Fruit fly (Drosophila melanogaster) whole organism, embryonic: ENCODE measurements at regions not wholly inside any gene's neighbourhood (a gene's known extent, or its start where the extent isn't known, plus 50 kb on each side); places are given as distances from the start of the nearest gene placed in this dataset.
"Not testable (repeated sequence)": the region's sequence is repeated elsewhere in the genome, so short reads cannot be mapped to it uniquely, and the experiment has no call there.

Experiments
- CG1024 ChIP-seq: fragments of 200-800 bp; sonication (Bioruptor generic); IDR thresholded peaks from 2 replicates; pipeline ENCODE4 v1.3.6; 2022; ENCODE audit warnings: missing biosample characterization, missing genetic modification characterization
- CG11247 ChIP-seq: fragments of 200-800 bp; sonication (Bioruptor generic); IDR thresholded peaks from 2 replicates; pipeline ENCODE4 v1.3.6; 2022; ENCODE audit warnings: missing biosample characterization, missing genetic modification characterization
- CG11456 ChIP-seq: fragments of 200-800 bp; sonication (Bioruptor generic); IDR thresholded peaks from 3 replicates; pipeline ENCODE4 v1.3.6; 2022; ENCODE audit warnings: missing biosample characterization, missing genetic modification characterization
- CG11560 ChIP-seq: fragments of 200-800 bp; sonication (Bioruptor generic); IDR thresholded peaks from 3 replicates; pipeline ENCODE4 v1.3.6; 2022; ENCODE audit warnings: missing biosample characterization, missing genetic modification characterization
- CG16813 ChIP-seq: fragments of 200-800 bp; sonication (Bioruptor generic); IDR thresholded peaks from 3 replicates; pipeline ENCODE4 v1.3.6; 2022; ENCODE audit warnings: missing biosample characterization, missing genetic modification characterization; ENCODE audit not compliant: partially characterized antibody
- CG17612 ChIP-seq: fragments of 200-800 bp; sonication (Bioruptor generic); IDR thresholded peaks from 2 replicates; pipeline ENCODE4 v1.3.6; 2022; ENCODE audit warnings: missing biosample characterization, missing genetic modification characterization
- CG2889 ChIP-seq: fragments of 200-800 bp; sonication (Bioruptor generic); IDR thresholded peaks from 3 replicates; pipeline ENCODE4 v1.3.6; 2022; ENCODE audit warnings: missing biosample characterization, missing genetic modification characterization
- CG32772 ChIP-seq: fragments of 200-800 bp; sonication (Bioruptor generic); IDR thresholded peaks from 2 replicates; pipeline ENCODE4 v1.3.6; 2022; ENCODE audit warnings: missing biosample characterization, missing genetic modification characterization
- CG34422 ChIP-seq: fragments of 200-800 bp; sonication (Bioruptor generic); IDR thresholded peaks from 3 replicates; pipeline ENCODE4 v1.3.6; 2022; ENCODE audit warnings: missing biosample characterization, missing genetic modification characterization
- CG3726 ChIP-seq: fragments of 200-800 bp; sonication (Bioruptor generic); IDR thresholded peaks from 3 replicates; pipeline ENCODE4, ENCODE4 v1.3.6; 2022; ENCODE audit warnings: missing biosample characterization, missing genetic modification characterization
- CG4404 ChIP-seq: fragments of 200-800 bp; sonication (Bioruptor generic); IDR thresholded peaks from 2 replicates; pipeline ENCODE4 v1.3.6; 2022; ENCODE audit warnings: missing biosample characterization, missing genetic modification characterization
- CG4730 ChIP-seq: fragments of 200-800 bp; sonication (Bioruptor generic); IDR thresholded peaks from 2 replicates; pipeline ENCODE4 v1.3.6; 2022; ENCODE audit warnings: missing biosample characterization, missing genetic modification characterization
- CG6175 ChIP-seq: fragments of 200-800 bp; sonication (Bioruptor generic); IDR thresholded peaks from 3 replicates; pipeline ENCODE4 v1.3.6; 2022; ENCODE audit warnings: missing biosample characterization, missing genetic modification characterization
- CG6791 ChIP-seq: fragments of 200-800 bp; sonication (Bioruptor generic); IDR thresholded peaks from 3 replicates; pipeline ENCODE4 v1.3.6; 2022; ENCODE audit warnings: missing biosample characterization, missing genetic modification characterization; ENCODE audit not compliant: partially characterized antibody
- CG7357 ChIP-seq: fragments of 200-800 bp; sonication (Bioruptor generic); IDR thresholded peaks from 3 replicates; pipeline ENCODE4 v1.3.6; 2022; ENCODE audit warnings: missing biosample characterization, missing genetic modification characterization
- CG8765 ChIP-seq: fragments of 200-800 bp; sonication (Bioruptor generic); IDR thresholded peaks from 2 replicates; pipeline ENCODE4 v1.3.6; 2022; ENCODE audit warnings: missing biosample characterization, missing genetic modification characterization
- CG9215 ChIP-seq: fragments of 200-800 bp; sonication (Bioruptor generic); IDR thresholded peaks from 2 replicates; pipeline ENCODE4 v1.3.6; 2022; ENCODE audit warnings: missing biosample characterization, missing genetic modification characterization
- CG9932 ChIP-seq: fragments of 200-800 bp; sonication (Bioruptor generic); IDR thresholded peaks from 2 replicates; pipeline ENCODE4 v1.3.6; 2022; ENCODE audit warnings: missing biosample characterization, missing genetic modification characterization
- Doc2 ChIP-seq: fragments of 200-800 bp; sonication (Bioruptor generic); IDR thresholded peaks from 2 replicates; pipeline ENCODE4 v1.3.6; 2022; ENCODE audit warnings: missing biosample characterization, missing genetic modification characterization
- Dref ChIP-seq: fragments of 200-800 bp; sonication (Bioruptor generic); IDR thresholded peaks from 2 replicates; pipeline ENCODE4 v1.3.6; 2022; ENCODE audit warnings: missing biosample characterization, missing genetic modification characterization
- Gsc ChIP-seq: fragments of 200-800 bp; sonication (Bioruptor generic); IDR thresholded peaks from 2 replicates; pipeline ENCODE4 v1.3.6; 2022; ENCODE audit warnings: missing biosample characterization, missing genetic modification characterization
- H15 ChIP-seq: fragments of 200-800 bp; sonication (Bioruptor generic); IDR thresholded peaks from 3 replicates; pipeline ENCODE4 v1.3.6; 2022; ENCODE audit warnings: missing biosample characterization, missing genetic modification characterization
- HLH3B ChIP-seq: fragments of 200-800 bp; sonication (Bioruptor generic); IDR thresholded peaks from 2 replicates; pipeline ENCODE4 v1.3.6; 2022; ENCODE audit warnings: missing biosample characterization, missing genetic modification characterization
- Lim3 ChIP-seq: fragments of 200-800 bp; sonication (Bioruptor generic); IDR thresholded peaks from 2 replicates; pipeline ENCODE4 v1.3.6; 2022; ENCODE audit warnings: missing biosample characterization, missing genetic modification characterization
- Mrtf ChIP-seq: fragments of 200-800 bp; sonication (Bioruptor generic); IDR thresholded peaks from 3 replicates; pipeline ENCODE4 v1.3.6; 2022; ENCODE audit warnings: missing biosample characterization, missing genetic modification characterization
- Oaz ChIP-seq: fragments of 200-800 bp; sonication (Bioruptor generic); IDR thresholded peaks from 2 replicates; pipeline ENCODE4 v1.3.6; 2022; ENCODE audit warnings: missing biosample characterization, missing genetic modification characterization
- Optix ChIP-seq: fragments of 200-800 bp; sonication (Bioruptor generic); IDR thresholded peaks from 3 replicates; pipeline ENCODE4 v1.3.6; 2022; ENCODE audit warnings: missing biosample characterization, missing genetic modification characterization
- Ptx1 ChIP-seq: fragments of 200-800 bp; sonication (Bioruptor generic); IDR thresholded peaks from 2 replicates; pipeline ENCODE4 v1.3.6; 2022; ENCODE audit warnings: missing biosample characterization, missing genetic modification characterization
- Rx ChIP-seq: fragments of 200-800 bp; sonication (Bioruptor generic); IDR thresholded peaks from 2 replicates; pipeline ENCODE4 v1.3.6; 2022; ENCODE audit warnings: missing biosample characterization, missing genetic modification characterization
- al ChIP-seq: fragments of 200-800 bp; sonication (Bioruptor generic); IDR thresholded peaks from 2 replicates; pipeline ENCODE4 v1.3.6; 2022; ENCODE audit warnings: missing biosample characterization, missing genetic modification characterization
- dan ChIP-seq: fragments of 200-800 bp; sonication (Bioruptor generic); IDR thresholded peaks from 2 replicates; pipeline ENCODE4 v1.3.6; 2022; ENCODE audit warnings: missing biosample characterization, missing genetic modification characterization
- gce ChIP-seq: fragments of 200-800 bp; sonication (Bioruptor generic); IDR thresholded peaks from 3 replicates; pipeline ENCODE4 v1.3.6; 2022; ENCODE audit warnings: missing biosample characterization, missing genetic modification characterization
- gt ChIP-seq: fragments of 200-800 bp; sonication (Bioruptor generic); IDR thresholded peaks from 2 replicates; pipeline ENCODE4 v1.3.6; 2022; ENCODE audit warnings: missing biosample characterization, missing genetic modification characterization
- ham ChIP-seq: fragments of 200-800 bp; sonication (Bioruptor generic); IDR thresholded peaks from 2 replicates; pipeline ENCODE4 v1.3.6; 2022; ENCODE audit warnings: missing biosample characterization, missing genetic modification characterization
- hb ChIP-seq: fragments of 200-800 bp; sonication (Bioruptor generic); IDR thresholded peaks from 3 replicates; pipeline ENCODE4 v1.3.6; 2022; ENCODE audit warnings: missing biosample characterization, missing genetic modification characterization; ENCODE audit not compliant: partially characterized antibody
- jigr1 ChIP-seq: fragments of 200-800 bp; sonication (Bioruptor generic); IDR thresholded peaks from 3 replicates; pipeline ENCODE4 v1.3.6; 2022; ENCODE audit warnings: missing biosample characterization, missing genetic modification characterization
- ken ChIP-seq: fragments of 200-800 bp; sonication (Bioruptor generic); IDR thresholded peaks from 3 replicates; pipeline ENCODE4 v1.3.6; 2022; ENCODE audit warnings: missing biosample characterization, missing genetic modification characterization
- prd ChIP-seq, 3 experiments: fragments of >200 bp in 2 of 3; fragments of 200-800 bp in 1 of 3; sonication (Bioruptor generic) in 1 of 3; optimal IDR thresholded peaks in 2 of 3; IDR thresholded peaks in 1 of 3; 2 replicates in 2 of 3; 3 replicates in 1 of 3; pipeline versions ENCODE4 v1.3.6 to Lab custom; 2017 to 2022; ENCODE audit warnings: missing biosample characterization in 1 of 3, missing genetic modification characterization in 1 of 3
- sisA ChIP-seq: fragments of 200-800 bp; sonication (Bioruptor generic); IDR thresholded peaks from 2 replicates; pipeline ENCODE4 v1.3.6; 2022; ENCODE audit warnings: missing biosample characterization, missing genetic modification characterization
- ssp ChIP-seq: fragments of 200-800 bp; sonication (Bioruptor generic); IDR thresholded peaks from 2 replicates; pipeline ENCODE4 v1.3.6; 2022; ENCODE audit warnings: missing biosample characterization, missing genetic modification characterization
- ttk ChIP-seq: fragments of 200-800 bp; sonication (Bioruptor generic); IDR thresholded peaks from 2 replicates; pipeline ENCODE4 v2.1.2; 2022; ENCODE audit warnings: missing biosample characterization, missing genetic modification characterization
- wor ChIP-seq: fragments of 200-800 bp; sonication (Bioruptor generic); IDR thresholded peaks from 2 replicates; pipeline ENCODE4 v1.3.6; 2022; ENCODE audit warnings: missing biosample characterization, missing genetic modification characterization

DNA sequence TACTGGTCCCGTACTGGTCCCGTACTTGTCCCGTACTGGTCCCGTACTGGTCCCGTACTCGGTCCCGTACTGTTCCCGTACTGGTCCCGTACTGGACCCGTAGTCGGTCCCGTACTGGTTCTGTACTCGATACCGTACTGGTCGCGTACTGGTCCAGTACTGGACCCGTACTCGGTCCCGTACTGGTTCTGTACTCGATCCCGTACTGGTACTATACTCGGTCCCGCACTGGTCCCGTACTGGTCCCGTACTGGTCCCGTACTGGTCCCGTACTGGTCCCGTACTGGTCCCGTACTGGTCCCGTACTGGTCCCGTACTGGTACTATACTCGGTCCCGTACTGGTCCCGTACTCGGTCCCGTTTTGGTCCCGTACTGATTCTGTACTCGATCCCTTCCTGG is 426.7 kb upstream of the Myo81F start (continued):
- TF ChIP-seq gce (GFP tag; lab: Robert Waterston, UW) (0 out of 3 replicates have a peak, but pooled peaks have one; percentile 8), H15 (GFP tag; lab: Robert Waterston, UW) (0 out of 3 replicates have a peak, but pooled peaks have one; percentile 27), CG9932 (GFP tag; lab: Robert Waterston, UW) (peak; percentile 43; the same call in 1 of the 2 replicates), CG32772 (peak; percentile 41; the same call in 1 of the 2 replicates), al (peak; percentile 27; the same call in 1 of the 2 replicates), CG8765 (0 out of 2 replicates have a peak, but pooled peaks have one; percentile 9)

dm6 chr3R:173604-174003 is 393.3 kb upstream of the Myo81F start:
- peak; percentile 61 for TF ChIP-seq gt (GFP tag; lab: Robert Waterston, UW)
- TF ChIP-seq CG4404 (GFP tag; lab: Robert Waterston, UW), result peak; percentile 35; the same call in 1 of the 2 replicates
- peak; percentile 47 for TF ChIP-seq Gsc
- TF ChIP-seq CG6791 (GFP tag; lab: Robert Waterston, UW), result 0 out of 3 replicates have a peak, but pooled peaks have one; percentile 18
- TF ChIP-seq CG16813 (GFP tag; lab: Robert Waterston, UW), result 0 out of 3 replicates have a peak, but pooled peaks have one; percentile 39
- TF ChIP-seq ken (GFP tag; lab: Robert Waterston, UW), result peak; percentile 21; the same call in 1 of the 3 replicates
- TF ChIP-seq Mrtf (GFP tag; lab: Robert Waterston, UW), result 0 out of 3 replicates have a peak, but pooled peaks have one; percentile 40
- TF ChIP-seq hb (GFP tag; lab: Robert Waterston, UW), result peak; percentile 59; the same call in 2 of the 3 replicates
- peak; percentile 13; the same call in 1 of the 2 replicates for TF ChIP-seq HLH3B (GFP tag; lab: Robert Waterston, UW)
- peak; percentile 32; the same call in 1 of the 2 replicates for TF ChIP-seq Oaz (GFP tag; lab: Robert Waterston, UW)
- peak; percentile 52; the same call in 1 of the 2 replicates for TF ChIP-seq CG8765
- peak; percentile 53; the same call in 1 of the 3 replicates for TF ChIP-seq CG11456
- TF ChIP-seq CG11247 (GFP tag; lab: Robert Waterston, UW), result peak; percentile 31; the same call in 1 of the 2 replicates
- TF ChIP-seq prd (optimal IDR thresholded peaks at IDR 0.05; lab: Kevin White, UChicago), result not testable (repeated sequence)
- 0 out of 3 replicates have a peak, but pooled peaks have one; percentile 17 for TF ChIP-seq prd (GFP tag; IDR thresholded peaks at IDR 0.05; lab: Robert Waterston, UW)
- peak; percentile 43; the same call in 1 of the 2 replicates for TF ChIP-seq Doc2 (GFP tag; lab: Robert Waterston, UW)
- TF ChIP-seq al, result 0 out of 2 replicates have a peak, but pooled peaks have one; percentile 3
- peak; percentile 26; the same call in 1 of the 2 replicates for TF ChIP-seq ttk (GFP tag; lab: Robert Waterston, UW)
- peak; percentile 36; the same call in 1 of the 2 replicates for TF ChIP-seq Dref (GFP tag; lab: Robert Waterston, UW)
- peak; percentile 57; the same call in 2 of the 3 replicates for TF ChIP-seq CG3726 (GFP tag; lab: Robert Waterston, UW)
- 0 out of 3 replicates have a peak, but pooled peaks have one; percentile 49 for TF ChIP-seq CG2889
- TF ChIP-seq wor, result peak; percentile 31; the same call in 1 of the 2 replicates
- TF ChIP-seq sisA (GFP tag; lab: Robert Waterston, UW), result peak; percentile 69
- peak; percentile 15; the same call in 1 of the 2 replicates for TF ChIP-seq Lim3
- TF ChIP-seq CG32772, result peak; percentile 15; the same call in 1 of the 2 replicates
- peak; percentile 30; the same call in 1 of the 3 replicates for TF ChIP-seq Optix
- peak; percentile 44; the same call in 1 of the 3 replicates for TF ChIP-seq jigr1 (GFP tag; lab: Robert Waterston, UW)
- TF ChIP-seq Rx (GFP tag; lab: Robert Waterston, UW), result peak; percentile 30; the same call in 1 of the 2 replicates
- peak; percentile 36; the same call in 1 of the 2 replicates for TF ChIP-seq ssp (GFP tag; lab: Robert Waterston, UW)

DNA sequence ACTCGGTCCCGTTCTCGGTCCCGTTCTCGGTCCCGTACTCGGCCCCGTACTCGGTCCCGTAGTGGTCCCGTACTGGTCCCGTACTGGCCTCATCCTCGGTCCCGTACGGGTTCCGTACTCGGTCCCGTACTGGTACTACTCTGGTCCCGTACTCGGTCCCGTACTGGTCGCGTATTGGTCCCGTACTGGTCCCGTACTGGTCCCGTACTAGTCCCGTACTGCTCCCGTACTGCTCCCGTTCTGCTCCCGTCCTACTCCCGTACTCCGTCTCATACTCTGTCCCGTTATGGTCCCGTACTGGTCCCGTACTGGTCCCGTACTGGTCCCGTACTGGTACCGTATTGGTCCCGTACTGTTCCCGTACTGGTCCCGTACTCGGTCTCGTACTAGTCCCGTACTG is 392.1 kb upstream of the Myo81F start:
- TF ChIP-seq sisA (GFP tag; lab: Robert Waterston, UW) (peak; percentile 20; the same call in 1 of the 2 replicates), Ptx1 (0 out of 2 replicates have a peak, but pooled peaks have one; percentile 13), CG7357 (0 out of 3 replicates have a peak, but pooled peaks have one; percentile 35), Doc2 (GFP tag; lab: Robert Waterston, UW) (peak; percentile 59; the same call in 1 of the 2 replicates), CG17612 (GFP tag; lab: Robert Waterston, UW) (peak; percentile 57), dan (GFP tag; lab: Robert Waterston, UW) (peak; percentile 48; the same call in 1 of the 2 replicates), CG1024 (GFP tag; lab: Robert Waterston, UW) (0 out of 2 replicates have a peak, but pooled peaks have one; percentile 13), gt (GFP tag; lab: Robert Waterston, UW) (0 out of 2 replicates have a peak, but pooled peaks have one; percentile 36), CG34422 (GFP tag; lab: Robert Waterston, UW) (peak; percentile 52; the same call in 1 of the 3 replicates), CG6175 (GFP tag; lab: Robert Waterston, UW) (peak; percentile 10; the same call in 1 of the 3 replicates), CG16813 (GFP tag; lab: Robert Waterston, UW) (peak; percentile 36; the same call in 1 of the 3 replicates), Gsc (peak; percentile 52), CG2889 (peak; percentile 54; the same call in 2 of the 3 replicates), ham (GFP tag; lab: Robert Waterston, UW) (0 out of 2 replicates have a peak, but pooled peaks have one; percentile 15), prd (GFP tag; IDR thresholded peaks at IDR 0.05; lab: Robert Waterston, UW) (0 out of 3 replicates have a peak, but pooled peaks have one; percentile 22), CG4730 (GFP tag; lab: Robert Waterston, UW) (peak; percentile 16; the same call in 1 of the 2 replicates), CG11560 (tag; lab: Robert Waterston, UW) (peak; percentile 48; the same call in 1 of the 3 replicates), CG3726 (GFP tag; lab: Robert Waterston, UW) (peak; percentile 42; the same call in 1 of the 3 replicates), CG4404 (GFP tag; lab: Robert Waterston, UW) (peak; percentile 55), jigr1 (GFP tag; lab: Robert Waterston, UW) (peak; percentile 71; the same call in 2 of the 3 replicates), CG9215 (GFP tag; lab: Robert Waterston, UW) (peak; percentile 24; the same call in 1 of the 2 replicates), hb (GFP tag; lab: Robert Waterston, UW) (0 out of 3 replicates have a peak, but pooled peaks have one; percentile 28)
- not testable (repeated sequence) for TF ChIP-seq prd (optimal IDR thresholded peaks at IDR 0.05; lab: Kevin White, UChicago)
- TF ChIP-seq, all 482 proteins: peak for 22; not testable (repeated sequence) for 460
